Fruit fly (Drosophila melanogaster): Measurements from ENCODE around the gene Atg8b.

The Atg8b gene

dm6 chr3R:17703691-17704537 is 20.9 kb downstream of the Atg8b start (continued):
- TF ChIP-seq OdsH (GFP tag; optimal IDR thresholded peaks at IDR 0.05) (peak; percentile 100), Eip93F (GFP tag; optimal IDR thresholded peaks at IDR 0.05) (peak; percentile 100), Ets21C (GFP tag; optimal IDR thresholded peaks at IDR 0.05) (peak; percentile 100), eg (GFP tag; IDR thresholded peaks at IDR 0.05) (peak; percentile 100), CG16779 (tag; optimal IDR thresholded peaks at IDR 0.05) (peak; percentile 99), CG11294 (GFP tag; IDR thresholded peaks at IDR 0.05) (peak; percentile 100), CG3919 (GFP tag; optimal IDR thresholded peaks at IDR 0.05) (peak; percentile 100), CG6854 (GFP tag; optimal IDR thresholded peaks at IDR 0.05) (peak; percentile 99), Sox15 (GFP tag; optimal IDR thresholded peaks at IDR 0.05) (peak; percentile 100), lz (GFP tag; optimal IDR thresholded peaks at IDR 0.05) (peak; percentile 100), CG31627 (GFP tag; optimal IDR thresholded peaks at IDR 0.05) (peak; percentile 100), Hr39 (GFP tag; optimal IDR thresholded peaks at IDR 0.05) (peak; percentile 100), CG10631 (GFP tag; optimal IDR thresholded peaks at IDR 0.05) (peak; percentile 100), Met (GFP tag; optimal IDR thresholded peaks at IDR 0.05) (peak; percentile 100), CG1621 (tag; optimal IDR thresholded peaks at IDR 0.05) (peak; percentile 99), dsx (GFP tag; optimal IDR thresholded peaks at IDR 0.05; ENCODE audit: poor library complexity, severe bottlenecking) (peak; percentile 99), fd59A (GFP tag; optimal IDR thresholded peaks at IDR 0.05) (peak; percentile 100), Blimp-1 (GFP tag; optimal IDR thresholded peaks at IDR 0.05) (peak; percentile 97), CG11762 (GFP tag; optimal IDR thresholded peaks at IDR 0.05; ENCODE audit: insufficient read depth) (peak; percentile 100), dac (GFP tag; optimal IDR thresholded peaks at IDR 0.05) (peak; percentile 100), Eip78C (GFP tag) (peak; percentile 100), fkh (GFP tag; optimal IDR thresholded peaks at IDR 0.05) (peak; percentile 91), CG6792 (GFP tag; optimal IDR thresholded peaks at IDR 0.05) (peak; percentile 100), net (GFP tag; optimal IDR thresholded peaks at IDR 0.05) (peak; percentile 100), CG15336 (GFP tag; IDR thresholded peaks at IDR 0.05) (peak; percentile 100), CG34406 (GFP tag; optimal IDR thresholded peaks at IDR 0.05) (peak; percentile 100), svp (GFP tag) (peak; percentile 100), CG8319 (GFP tag; optimal IDR thresholded peaks at IDR 0.05) (peak; percentile 100), vri (GFP tag; optimal IDR thresholded peaks at IDR 0.05) (peak; percentile 100), CG6276 (GFP tag; optimal IDR thresholded peaks at IDR 0.05) (peak; percentile 100), Sox14 (GFP tag; optimal IDR thresholded peaks at IDR 0.05) (peak; percentile 100), Smox (GFP tag; optimal IDR thresholded peaks at IDR 0.05) (peak; percentile 100), Hr38 (GFP tag; optimal IDR thresholded peaks at IDR 0.05) (peak; percentile 98), CG6808 (GFP tag; optimal IDR thresholded peaks at IDR 0.05) (peak; percentile 99), fd85E (GFP tag; optimal IDR thresholded peaks at IDR 0.05) (peak; percentile 99), acj6 (GFP tag; optimal IDR thresholded peaks at IDR 0.05) (peak; percentile 100), CG8632 (GFP tag; optimal IDR thresholded peaks at IDR 0.05) (peak; percentile 100)

- TF ChIP-seq Eip78C (GFP tag) (peak; percentile 99), salr (GFP tag; optimal IDR thresholded peaks at IDR 0.05) (peak; percentile 78 to 98), Smox (GFP tag; optimal IDR thresholded peaks at IDR 0.05) (peak; percentile 94), CG11902 (GFP tag; optimal IDR thresholded peaks at IDR 0.05) (peak; percentile 94), CG8119 (GFP tag; IDR thresholded peaks at IDR 0.05) (peak; percentile 97), CG3032 (tag; optimal IDR thresholded peaks at IDR 0.05) (peak; percentile 90), Sox15 (GFP tag; optimal IDR thresholded peaks at IDR 0.05) (peak; percentile 93), Hr4 (GFP tag; optimal IDR thresholded peaks at IDR 0.05) (peak; percentile 98), achi (GFP tag; optimal IDR thresholded peaks at IDR 0.05) (peak; percentile 95), CG7368 (GFP tag; optimal IDR thresholded peaks at IDR 0.05) (peak; percentile 95), CG10669 (GFP tag; optimal IDR thresholded peaks at IDR 0.05) (peak; percentile 96), Ets96B (tag; optimal IDR thresholded peaks at IDR 0.05) (peak; percentile 93), OdsH (GFP tag; optimal IDR thresholded peaks at IDR 0.05) (peak; percentile 98), acj6 (GFP tag; optimal IDR thresholded peaks at IDR 0.05) (peak; percentile 96), dac (GFP tag; optimal IDR thresholded peaks at IDR 0.05) (peak; percentile 83), Sox14 (GFP tag; optimal IDR thresholded peaks at IDR 0.05) (peak; percentile 97), Lpt (GFP tag; optimal IDR thresholded peaks at IDR 0.05) (peak; percentile 90), eg (GFP tag; IDR thresholded peaks at IDR 0.05) (peak; percentile 94), svp (GFP tag) (peak; percentile 96), CG11294 (GFP tag; IDR thresholded peaks at IDR 0.05) (peak; percentile 94), CG31627 (GFP tag; optimal IDR thresholded peaks at IDR 0.05) (peak; percentile 96), Gug (GFP tag; IDR thresholded peaks at IDR 0.05) (peak; percentile 94), Hr39 (GFP tag; optimal IDR thresholded peaks at IDR 0.05) (peak; percentile 96)
Observed at dm6 chr3R:17703024-17703690, 21.7 kb downstream of the Atg8b start.
